Worm (Caenorhabditis elegans): ENCODE measurements around the gene C27D6.12.

C27D6.12 gene

ce11 chrII:5201922-5202562 is 24.2 kb upstream of the C27D6.12 start (continued):
- TF ChIP-seq snpc-3.4 (tag; optimal IDR thresholded peaks at IDR 0.05) (no peak), ceh-40 (GFP tag; IDR thresholded peaks at IDR 0.05) (no peak), chd-7 (tag; optimal IDR thresholded peaks at IDR 0.05) (peak; percentile 64), sdz-38 (tag; optimal IDR thresholded peaks at IDR 0.05) (no peak), somi-1 (GFP tag; optimal IDR thresholded peaks at IDR 0.05) (no peak), nfyb-1 (GFP tag; IDR thresholded peaks at IDR 0.05) (no peak), F52B5.7 (tag; optimal IDR thresholded peaks at IDR 0.05) (no peak), lin-54 (GFP tag; optimal IDR thresholded peaks at IDR 0.05) (no peak), nhr-90 (tag; optimal IDR thresholded peaks at IDR 0.05) (peak; percentile 57), madf-3 (GFP tag; IDR thresholded peaks at IDR 0.05) (no peak), T07F8.4 (tag; optimal IDR thresholded peaks at IDR 0.05) (no peak), lsl-1 (GFP tag; optimal IDR thresholded peaks at IDR 0.05) (no peak), nfya-2 (GFP tag; IDR thresholded peaks at IDR 0.05) (no peak), ZK185.1 (tag; optimal IDR thresholded peaks at IDR 0.05; ENCODE audit: poor library complexity, severe bottlenecking) (no peak), zim-3 (tag; optimal IDR thresholded peaks at IDR 0.05) (no peak), D2030.7 (GFP tag; IDR thresholded peaks at IDR 0.05) (no peak), bed-2 (GFP tag; IDR thresholded peaks at IDR 0.05) (no peak), ztf-22 (GFP tag; optimal IDR thresholded peaks at IDR 0.05) (peak; percentile 85), let-607 (tag; optimal IDR thresholded peaks at IDR 0.05) (peak; percentile 21 to 73), tbp1 (GFP tag; optimal IDR thresholded peaks at IDR 0.05) (peak; percentile 40), hlh-26 (GFP tag; conservative IDR thresholded peaks at IDR 0.05) (no peak), ztf-3 (GFP tag; optimal IDR thresholded peaks at IDR 0.05) (no peak), dox-1 (GFP tag; IDR thresholded peaks at IDR 0.05) (no peak), tlf-1 (GFP tag; optimal IDR thresholded peaks at IDR 0.05) (peak; percentile 15), him-1 (tag; optimal IDR thresholded peaks at IDR 0.05) (no peak), egl-18 (GFP tag; IDR thresholded peaks at IDR 0.05) (no peak), cebp-2 (GFP tag; IDR thresholded peaks at IDR 0.05) (no peak), bed-1 (GFP tag; IDR thresholded peaks at IDR 0.05) (no peak), F55B11.4 (tag; optimal IDR thresholded peaks at IDR 0.05; ENCODE audit: borderline replicate concordance, insufficient read depth) (no peak), ztf-28 (GFP tag; IDR thresholded peaks at IDR 0.05) (no peak), nhr-179 (tag; optimal IDR thresholded peaks at IDR 0.05) (no peak), ekl-4 (GFP tag; IDR thresholded peaks at IDR 0.05) (no peak), nfya-1 (tag; optimal IDR thresholded peaks at IDR 0.05; ENCODE audit: borderline replicate concordance, insufficient read depth) (no peak), K11D2.4 (GFP tag; IDR thresholded peaks at IDR 0.05) (no peak), efl-1 (GFP tag; optimal IDR thresholded peaks at IDR 0.05) (no peak), lin-35 (GFP tag; optimal IDR thresholded peaks at IDR 0.05) (no peak), ets-4 (GFP tag; optimal IDR thresholded peaks at IDR 0.05) (peak; percentile 39), dpff-1 (tag; optimal IDR thresholded peaks at IDR 0.05) (no peak), lsy-27 (tag; optimal IDR thresholded peaks at IDR 0.05; ENCODE audit: borderline replicate concordance, insufficient read depth) (no peak), Y53F4B.3 (GFP tag; IDR thresholded peaks at IDR 0.05) (no peak), hsf-1 (GFP tag; IDR thresholded peaks at IDR 0.05) (no peak), die-1 (tag; optimal IDR thresholded peaks at IDR 0.05) (no peak), ceh-27 (GFP tag; optimal IDR thresholded peaks at IDR 0.05) (no peak), ccch-3 (GFP tag; optimal IDR thresholded peaks at IDR 0.05) (no peak), Y53G8AR.9 (GFP tag; conservative IDR thresholded peaks at IDR 0.05) (0 out of 2 replicates have a peak, but pooled peaks have one; percentile 25), nhr-80 (tag; optimal IDR thresholded peaks at IDR 0.05) (peak; percentile 96), C17E4.6 (GFP tag; IDR thresholded peaks at IDR 0.05) (no peak), atf-7 (tag; optimal IDR thresholded peaks at IDR 0.05) (peak; percentile 84)

All from whole organism, young adult.